Worm (Caenorhabditis elegans) whole organism, mixed stage, embryonic: Measurements from ENCODE around the gene F28G4.3.

Source experiments
- blmp-1 ChIP-seq: fragments of 150-350 bp; optimal IDR thresholded peaks from 2 replicates; lab custom pipeline; 2014; ENCODE audit warnings: missing biosample characterization, missing genetic modification characterization
- ceh-39 ChIP-seq: fragments of 150-350 bp; optimal IDR thresholded peaks from 2 replicates; lab custom pipeline; 2014; ENCODE audit warnings: missing biosample characterization, missing genetic modification characterization
- ceh-43 ChIP-seq: fragments of 200-800 bp; sonication (Bioruptor generic); optimal IDR thresholded peaks from 2 replicates; lab custom pipeline; 2018; ENCODE audit warnings: mild to moderate bottlenecking, missing genetic modification characterization, moderate library complexity, missing compliant biosample characterization
- ceh-83 ChIP-seq: fragments of 200-800 bp; sonication (Bioruptor generic); optimal IDR thresholded peaks from 2 replicates; lab custom pipeline; 2018; ENCODE audit warnings: mild to moderate bottlenecking, missing genetic modification characterization, missing compliant biosample characterization
- ces-1 ChIP-seq: fragments of 150-350 bp; optimal IDR thresholded peaks from 2 replicates; lab custom pipeline; 2014; ENCODE audit warnings: missing biosample characterization, missing genetic modification reagents, missing genetic modification characterization
- cnd-1 ChIP-seq: fragments of 200-800 bp; sonication (Bioruptor generic); optimal IDR thresholded peaks from 2 replicates; lab custom pipeline; 2018; ENCODE audit warnings: mild to moderate bottlenecking, missing genetic modification characterization, missing compliant biosample characterization
- drap-1 ChIP-seq: fragments of 200-800 bp; sonication (Bioruptor generic); optimal IDR thresholded peaks from 3 replicates; lab custom pipeline; 2018; ENCODE audit warnings: mild to moderate bottlenecking, missing genetic modification characterization, missing compliant biosample characterization
- elt-1 ChIP-seq: sonication (generic microtip); optimal IDR thresholded peaks from 2 replicates; lab custom pipeline; 2017; ENCODE audit warnings: missing genetic modification characterization, mild to moderate bottlenecking, missing compliant biosample characterization, antibody characterized with exemption, moderate library complexity, borderline replicate concordance; ENCODE audit not compliant: insufficient read depth
- elt-3 ChIP-seq: fragments of 150-350 bp; optimal IDR thresholded peaks from 2 replicates; lab custom pipeline; 2014; ENCODE audit warnings: missing biosample characterization, missing genetic modification characterization
- ham-2 ChIP-seq: fragments of 200-800 bp; sonication (Bioruptor generic); optimal IDR thresholded peaks from 2 replicates; lab custom pipeline; 2018; ENCODE audit warnings: mild to moderate bottlenecking, missing genetic modification characterization, missing compliant biosample characterization
- hlh-1 ChIP-seq: fragments of 150-350 bp; optimal IDR thresholded peaks from 2 replicates; lab custom pipeline; 2014; ENCODE audit warnings: missing biosample characterization, missing genetic modification reagents, missing genetic modification characterization
- lin-13 ChIP-seq: fragments of 150-350 bp; optimal IDR thresholded peaks from 2 replicates; lab custom pipeline; 2014; ENCODE audit warnings: missing biosample characterization, missing genetic modification characterization
- lsy-2 ChIP-seq: fragments of 150-350 bp; optimal IDR thresholded peaks from 2 replicates; lab custom pipeline; 2014; ENCODE audit warnings: missing biosample characterization, missing genetic modification characterization
- mab-5 ChIP-seq: fragments of 150-350 bp; optimal IDR thresholded peaks from 2 replicates; lab custom pipeline; 2014; ENCODE audit warnings: missing biosample characterization, missing genetic modification characterization
- mep-1 ChIP-seq: fragments of 150-350 bp; optimal IDR thresholded peaks from 2 replicates; lab custom pipeline; 2017; ENCODE audit warnings: missing biosample characterization, missing genetic modification reagents, missing genetic modification characterization, inconsistent platforms
- mls-2 ChIP-seq: sonication (generic microtip); optimal IDR thresholded peaks from 2 replicates; lab custom pipeline; 2016; ENCODE audit warnings: mild to moderate bottlenecking, missing genetic modification characterization, moderate library complexity, missing compliant biosample characterization
- nhr-12 ChIP-seq: fragments of 150-350 bp; optimal IDR thresholded peaks from 2 replicates; lab custom pipeline; 2014; ENCODE audit warnings: missing biosample characterization, missing genetic modification characterization
- nhr-237 ChIP-seq: fragments of 150-350 bp; optimal IDR thresholded peaks from 2 replicates; lab custom pipeline; 2014; ENCODE audit warnings: missing biosample characterization, missing genetic modification characterization
- pha-4 ChIP-seq: fragments of 150-350 bp; optimal IDR thresholded peaks from 2 replicates; lab custom pipeline; 2018; ENCODE audit warnings: missing biosample characterization, missing genetic modification reagents, missing genetic modification characterization
- snpc-4 ChIP-seq: fragments of 150-350 bp; optimal IDR thresholded peaks from 2 replicates; lab custom pipeline; 2014; ENCODE audit warnings: missing biosample characterization, missing genetic modification characterization
- sptf-1 ChIP-seq: sonication (generic microtip); optimal IDR thresholded peaks from 2 replicates; lab custom pipeline; 2017; ENCODE audit warnings: mild to moderate bottlenecking, missing genetic modification characterization, moderate library complexity, missing compliant biosample characterization
- tbx-8 ChIP-seq: fragments of 200-800 bp; sonication (Bioruptor generic); optimal IDR thresholded peaks from 2 replicates; lab custom pipeline; 2018; ENCODE audit warnings: mild to moderate bottlenecking, missing genetic modification characterization, moderate library complexity, missing compliant biosample characterization
- unc-120 ChIP-seq: sonication (generic microtip); optimal IDR thresholded peaks from 2 replicates; lab custom pipeline; 2017; ENCODE audit warnings: missing genetic modification characterization, missing compliant biosample characterization; ENCODE audit not compliant: poor library complexity, severe bottlenecking
- unc-39 ChIP-seq: fragments of 150-350 bp; optimal IDR thresholded peaks from 2 replicates; lab custom pipeline; 2014; ENCODE audit warnings: missing biosample characterization, missing genetic modification characterization
- unc-62 ChIP-seq: fragments of 150-350 bp; optimal IDR thresholded peaks from 2 replicates; lab custom pipeline; 2014; ENCODE audit warnings: missing biosample characterization, missing genetic modification reagents, missing genetic modification characterization
- zip-8 ChIP-seq: fragments of 150-350 bp; optimal IDR thresholded peaks from 2 replicates; lab custom pipeline; 2014; ENCODE audit warnings: missing biosample characterization, missing genetic modification characterization
- ztf-11 ChIP-seq: fragments of 150-350 bp; optimal IDR thresholded peaks from 2 replicates; lab custom pipeline; 2014; ENCODE audit warnings: missing biosample characterization, missing genetic modification characterization

F28G4.3 gene

ce11 chrV:16244078-16244477 is 43.4 kb downstream of the F28G4.3 start, which contains the start of gene srh-104:
Gene srh-104, minus strand, starts transcription at chrV:16244178.
- TF ChIP-seq lin-13 (no peak), tbx-8 (GFP tag; lab: Kevin White, UChicago) (no peak), nhr-12 (no peak), mep-1 (tag; lab: Kevin White, UChicago) (no peak), lsy-2 (tag; lab: Kevin White, UChicago) (no peak), pha-4 (tag; lab: Kevin White, UChicago) (no peak), sptf-1 (tag; lab: Kevin White, UChicago) (no peak), unc-39 (tag; lab: Kevin White, UChicago) (no peak), unc-62 (GFP tag; lab: Kevin White, UChicago) (no peak), elt-1 (tag; lab: Kevin White, UChicago) (no peak), elt-3 (tag; lab: Kevin White, UChicago) (no peak), mls-2 (tag; lab: Kevin White, UChicago) (no peak), snpc-4 (no peak), ces-1 (GFP tag; lab: Kevin White, UChicago) (no peak), mab-5 (tag; lab: Kevin White, UChicago) (no peak), hlh-1 (tag; lab: Kevin White, UChicago) (no peak), drap-1 (GFP tag; lab: Kevin White, UChicago) (no peak), ceh-43 (GFP tag; lab: Kevin White, UChicago) (no peak), ceh-83 (GFP tag; lab: Kevin White, UChicago) (no peak)
- TF ChIP-seq, all 35 proteins: peak for 0

DNA sequence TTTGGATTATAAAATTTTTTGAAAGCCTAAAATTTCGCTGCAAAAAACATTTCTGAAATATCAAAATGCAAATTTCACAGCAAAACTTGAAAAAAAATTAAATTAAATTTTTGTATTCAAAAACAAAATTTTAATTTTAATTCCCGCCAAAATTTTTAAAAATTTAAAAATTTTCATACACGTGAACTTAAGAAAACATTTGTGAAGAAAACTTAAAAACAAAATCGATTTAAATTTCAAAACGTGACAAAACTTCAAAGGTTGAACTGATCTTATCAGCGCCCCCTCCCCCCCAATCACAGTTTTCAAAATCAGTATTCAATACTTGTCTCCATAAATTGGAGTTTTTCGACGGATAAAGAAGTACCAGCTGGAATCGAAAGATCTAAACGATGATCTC is 50.3 kb downstream of the F28G4.3 start, which contains the start of gene F21H7.5:
Gene F21H7.5 (plus strand): TSS at position 301 of the 400 bp plus-strand sequence.
- TF ChIP-seq drap-1 (GFP tag; lab: Kevin White, UChicago) (no peak), ceh-43 (GFP tag; lab: Kevin White, UChicago) (no peak), ham-2 (GFP tag; lab: Kevin White, UChicago) (no peak), ceh-39 (tag; lab: Kevin White, UChicago) (no peak), elt-1 (tag; lab: Kevin White, UChicago) (no peak), unc-62 (GFP tag; lab: Kevin White, UChicago) (no peak), nhr-12 (no peak), tbx-8 (GFP tag; lab: Kevin White, UChicago) (no peak), unc-120 (tag; lab: Kevin White, UChicago) (no peak), cnd-1 (tag; lab: Kevin White, UChicago) (no peak), ztf-11 (tag; lab: Kevin White, UChicago) (no peak), ces-1 (GFP tag; lab: Kevin White, UChicago) (no peak), nhr-237 (no peak), mab-5 (tag; lab: Kevin White, UChicago) (no peak), zip-8 (no peak), blmp-1 (tag; lab: Kevin White, UChicago) (no peak)
